Fruit fly (Drosophila melanogaster): Measurements from ENCODE around the gene per.

Gene per

DNA sequence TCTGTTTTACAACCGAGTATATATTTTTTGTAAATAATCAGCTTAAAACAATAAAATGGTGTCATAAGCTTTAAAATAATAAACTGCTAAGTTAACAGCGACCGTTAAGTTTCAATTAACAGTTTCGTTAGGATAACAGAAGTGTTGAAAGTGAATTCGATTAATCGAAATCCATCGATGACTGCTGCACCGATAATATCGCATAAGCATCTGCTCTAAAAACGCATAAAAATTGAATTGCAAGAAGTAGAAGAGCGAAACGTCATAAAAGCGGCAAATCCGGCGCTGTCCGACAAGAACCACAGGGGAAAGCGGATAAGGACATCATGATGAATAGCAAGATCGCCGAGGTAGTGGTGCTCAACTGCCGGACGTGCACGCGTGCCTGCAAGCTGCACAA lies 42.1 kb downstream of the per start, which contains the start of gene dwg:
TSS of gene dwg (plus strand) at position 193 of the 400 bp plus-strand sequence.
- TF ChIP-seq lz (GFP tag; optimal IDR thresholded peaks at IDR 0.05) = no peak
- no peak for TF ChIP-seq Sox15 (GFP tag; optimal IDR thresholded peaks at IDR 0.05)
- no peak for TF ChIP-seq fkh (GFP tag; optimal IDR thresholded peaks at IDR 0.05)
- no peak for TF ChIP-seq OdsH (GFP tag; optimal IDR thresholded peaks at IDR 0.05)
- TF ChIP-seq CG11762 (GFP tag; optimal IDR thresholded peaks at IDR 0.05; ENCODE audit: insufficient read depth) = no peak
- no peak for TF ChIP-seq CG32006 (GFP tag; optimal IDR thresholded peaks at IDR 0.05)

DNA sequence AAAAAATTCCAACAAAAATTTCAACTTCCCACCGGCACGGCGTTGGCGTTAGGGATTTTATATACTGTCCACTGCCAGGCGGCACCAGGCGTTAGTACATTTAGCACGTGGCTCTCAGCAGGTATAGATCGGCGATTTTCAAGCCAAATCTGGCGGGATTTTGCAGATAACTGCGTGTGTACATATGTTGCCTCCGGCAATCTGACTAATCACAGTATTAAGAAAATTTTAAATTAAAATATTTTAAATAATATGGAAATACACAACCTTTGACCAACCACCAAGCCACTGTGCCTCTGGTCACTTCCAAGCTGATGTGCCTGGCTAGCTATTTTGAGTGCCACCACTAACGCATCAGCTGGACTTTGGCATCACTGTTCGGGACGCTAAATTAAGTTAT lies 46.7 kb downstream of the per start, which contains the start of the genes ttm50 and CG2712:
TSS of gene ttm50 (minus strand) at position 64 of the 400 bp plus-strand sequence.
TSS of gene CG2712 (plus strand) at position 343 of the 400 bp plus-strand sequence.
- TF ChIP-seq Smox (GFP tag; optimal IDR thresholded peaks at IDR 0.05) (no peak), esn (GFP tag; optimal IDR thresholded peaks at IDR 0.05) (peak; percentile 43), lz (GFP tag; optimal IDR thresholded peaks at IDR 0.05) (peak; percentile 58), dac (GFP tag; optimal IDR thresholded peaks at IDR 0.05) (no peak), CG3032 (tag; optimal IDR thresholded peaks at IDR 0.05) (peak; percentile 60), CG31627 (GFP tag; optimal IDR thresholded peaks at IDR 0.05) (peak; percentile 30), CG15336 (GFP tag; IDR thresholded peaks at IDR 0.05) (0 out of 2 replicates have a peak, but pooled peaks have one; percentile 23), Gug (GFP tag; IDR thresholded peaks at IDR 0.05) (peak; percentile 42), Sox15 (GFP tag; optimal IDR thresholded peaks at IDR 0.05) (peak; percentile 24), Eip78C (GFP tag) (peak; percentile 72), cyc (GFP tag; optimal IDR thresholded peaks at IDR 0.05) (peak; percentile 45)

DNA sequence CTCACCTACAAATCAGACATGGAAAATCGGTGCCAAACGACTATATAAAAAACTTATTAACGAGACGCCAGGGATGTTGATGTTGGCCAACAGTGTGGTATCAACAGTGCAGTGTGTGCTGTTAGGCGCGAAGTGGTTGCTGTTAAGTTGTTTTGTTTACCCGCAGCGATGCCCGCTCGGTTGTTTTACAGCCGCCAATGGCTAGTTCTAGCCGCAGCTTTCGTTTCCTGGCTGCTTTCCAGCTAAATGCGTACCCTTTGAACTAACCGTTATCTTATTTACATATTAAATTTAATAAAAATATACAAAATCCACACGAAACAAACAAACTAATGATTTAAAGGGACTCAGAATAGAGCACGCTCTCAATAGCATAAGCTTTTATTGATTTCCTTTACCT lies 53.3 kb downstream of the per start, which contains the start of gene crm:
TSS of gene crm (minus strand) at position 111 of the 400 bp plus-strand sequence.
- TF ChIP-seq eg (GFP tag; IDR thresholded peaks at IDR 0.05) (no peak), CG6163 (GFP tag; IDR thresholded peaks at IDR 0.05) (no peak), CG16779 (tag; optimal IDR thresholded peaks at IDR 0.05) (no peak), fkh (GFP tag; optimal IDR thresholded peaks at IDR 0.05) (peak; percentile 99), Sox15 (GFP tag; optimal IDR thresholded peaks at IDR 0.05) (no peak), Hr4 (GFP tag; optimal IDR thresholded peaks at IDR 0.05) (no peak), CG7368 (GFP tag; optimal IDR thresholded peaks at IDR 0.05) (no peak), Lpt (GFP tag; optimal IDR thresholded peaks at IDR 0.05) (no peak), Sox102F (GFP tag; optimal IDR thresholded peaks at IDR 0.05) (no peak), Sox14 (GFP tag; optimal IDR thresholded peaks at IDR 0.05) (peak; percentile 45), CG6792 (GFP tag; optimal IDR thresholded peaks at IDR 0.05) (no peak)

DNA sequence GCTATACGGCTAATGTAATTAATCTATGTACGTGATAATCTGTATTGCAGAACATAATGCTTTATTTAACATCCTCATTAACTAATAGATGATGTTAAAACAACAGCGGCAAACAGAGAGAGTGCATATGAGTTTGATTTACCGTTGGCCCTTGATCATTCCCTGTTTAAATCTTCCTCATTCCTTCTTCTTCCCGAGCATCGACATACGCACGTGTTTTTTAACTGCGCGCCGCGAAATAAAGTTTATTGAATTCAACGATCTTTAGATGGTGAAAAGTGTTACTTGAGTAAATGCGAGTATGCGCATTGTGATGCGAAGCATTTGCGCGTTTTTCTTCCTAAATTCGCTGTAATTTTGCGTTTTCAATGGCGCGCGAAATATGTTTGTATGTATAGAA lies 54.7 kb downstream of the per start, which contains the start of gene kirre:
TSS of gene kirre (plus strand) at position 301 of the 400 bp plus-strand sequence.
- TF ChIP-seq CG8119 (GFP tag; IDR thresholded peaks at IDR 0.05) (no peak), vri (GFP tag; optimal IDR thresholded peaks at IDR 0.05) (no peak), Hr4 (GFP tag; optimal IDR thresholded peaks at IDR 0.05) (no peak), fd85E (GFP tag; optimal IDR thresholded peaks at IDR 0.05) (no peak), CG11294 (GFP tag; IDR thresholded peaks at IDR 0.05) (no peak), achi (GFP tag; optimal IDR thresholded peaks at IDR 0.05) (no peak), CG8319 (GFP tag; optimal IDR thresholded peaks at IDR 0.05) (no peak), ss (GFP tag; optimal IDR thresholded peaks at IDR 0.05) (no peak), topi (GFP tag; optimal IDR thresholded peaks at IDR 0.05) (no peak), cyc (GFP tag; optimal IDR thresholded peaks at IDR 0.05) (no peak)

DNA sequence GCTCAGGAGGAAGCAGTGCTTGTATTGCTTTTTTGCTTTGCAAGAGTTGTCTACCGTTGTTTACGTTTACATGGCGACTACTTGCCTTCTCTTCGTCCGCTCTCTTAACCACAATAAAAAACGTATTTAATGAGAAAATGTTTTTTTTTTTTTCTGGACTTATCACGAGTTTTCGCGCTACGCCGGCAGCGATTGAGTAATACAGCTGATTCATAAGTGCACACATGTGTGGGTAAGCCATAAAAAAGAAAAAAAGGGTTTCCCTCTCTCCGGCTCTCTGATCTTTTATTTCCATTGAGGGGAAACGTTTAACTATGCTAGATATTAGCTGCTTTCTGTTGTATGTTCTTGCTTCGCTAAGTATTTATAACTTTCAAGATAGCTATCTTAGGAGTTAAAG lies 56.7 kb downstream of the per start:
- peak; percentile 68; the same call in 2 of the 3 replicates for TF ChIP-seq CG8119 (GFP tag; IDR thresholded peaks at IDR 0.05)
- TF ChIP-seq dac (GFP tag; optimal IDR thresholded peaks at IDR 0.05) = no peak
- no peak for TF ChIP-seq CG6792 (GFP tag; optimal IDR thresholded peaks at IDR 0.05)
- no peak for TF ChIP-seq Met (GFP tag; optimal IDR thresholded peaks at IDR 0.05)
- no peak for TF ChIP-seq Eip75B (GFP tag; optimal IDR thresholded peaks at IDR 0.05)
- no peak for TF ChIP-seq topi (GFP tag; optimal IDR thresholded peaks at IDR 0.05)
- TF ChIP-seq CG11902 (GFP tag; optimal IDR thresholded peaks at IDR 0.05) = no peak
- TF ChIP-seq Eip78C (GFP tag) = peak; percentile 34
- TF ChIP-seq CG10631 (GFP tag; optimal IDR thresholded peaks at IDR 0.05) = no peak
- peak; percentile 1 for TF ChIP-seq dsx (GFP tag; optimal IDR thresholded peaks at IDR 0.05; ENCODE audit: poor library complexity, severe bottlenecking)
- no peak for TF ChIP-seq CG3032 (tag; optimal IDR thresholded peaks at IDR 0.05)
- no peak for TF ChIP-seq CG6854 (GFP tag; optimal IDR thresholded peaks at IDR 0.05)
- no peak for TF ChIP-seq CG11762 (GFP tag; optimal IDR thresholded peaks at IDR 0.05; ENCODE audit: insufficient read depth)
- TF ChIP-seq CG10669 (GFP tag; optimal IDR thresholded peaks at IDR 0.05) = no peak
- no peak for TF ChIP-seq esn (GFP tag; optimal IDR thresholded peaks at IDR 0.05)
- no peak for TF ChIP-seq Blimp-1 (GFP tag; optimal IDR thresholded peaks at IDR 0.05)
- TF ChIP-seq CG6163 (GFP tag; IDR thresholded peaks at IDR 0.05) = peak; percentile 68; the same call in 2 of the 3 replicates
- TF ChIP-seq Sox15 (GFP tag; optimal IDR thresholded peaks at IDR 0.05) = no peak
- TF ChIP-seq net (GFP tag; optimal IDR thresholded peaks at IDR 0.05) = peak; percentile 16
- no peak for TF ChIP-seq CG32006 (GFP tag; optimal IDR thresholded peaks at IDR 0.05)
- TF ChIP-seq lz (GFP tag; optimal IDR thresholded peaks at IDR 0.05) = no peak
- TF ChIP-seq fkh (GFP tag; optimal IDR thresholded peaks at IDR 0.05) = no peak
- no peak for TF ChIP-seq CG8319 (GFP tag; optimal IDR thresholded peaks at IDR 0.05)
- TF ChIP-seq CG15336 (GFP tag; IDR thresholded peaks at IDR 0.05) = peak; percentile 58
- no peak for TF ChIP-seq Hr38 (GFP tag; optimal IDR thresholded peaks at IDR 0.05)
